Fruit fly (Drosophila melanogaster): ENCODE data around the gene lsn.

Gene lsn

DNA sequence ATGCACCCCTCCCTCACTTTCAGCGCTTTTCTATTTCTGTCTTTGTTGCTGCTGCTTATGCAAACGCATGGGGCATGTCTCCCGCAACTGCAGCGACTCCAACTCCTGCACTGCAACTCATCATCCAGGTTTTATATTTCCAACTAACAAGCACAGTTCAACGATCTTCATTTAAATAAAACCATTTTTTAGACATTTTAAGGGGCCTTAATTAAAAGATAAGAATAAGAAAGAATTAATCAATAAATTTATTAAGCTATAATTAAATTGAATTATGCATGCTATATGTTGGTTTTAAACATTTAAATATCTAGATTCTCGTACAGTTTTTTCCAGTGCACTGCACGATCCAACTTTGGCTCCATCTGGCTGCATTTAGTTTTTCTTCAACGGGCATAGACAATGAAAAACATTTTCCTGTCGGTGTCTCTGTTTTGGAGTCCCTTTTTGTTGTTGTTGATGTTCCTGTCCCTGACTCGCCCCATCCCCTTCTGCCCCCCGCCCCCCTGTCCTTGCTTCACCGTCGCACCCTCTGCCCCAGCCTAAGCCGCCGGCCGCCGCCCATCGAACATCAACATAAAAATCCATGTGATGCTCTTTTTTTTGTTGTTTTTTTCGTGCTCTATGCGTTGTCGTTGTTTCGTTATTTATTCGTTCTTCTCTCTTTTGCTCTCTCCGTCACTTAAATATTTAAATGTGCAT is 36.0 kb upstream of the lsn start (continued):
- no peak for TF ChIP-seq Fer2 (tag; optimal IDR thresholded peaks at IDR 0.05)
- TF ChIP-seq tx (GFP tag; optimal IDR thresholded peaks at IDR 0.05): no peak
- no peak for TF ChIP-seq grn (GFP tag; optimal IDR thresholded peaks at IDR 0.05)
- no peak for TF ChIP-seq crc (GFP tag; optimal IDR thresholded peaks at IDR 0.05)
- no peak; the same call in 1 of the 2 replicates for TF ChIP-seq E2f2 (GFP tag; IDR thresholded peaks at IDR 0.05)
- TF ChIP-seq CG31224 (GFP tag; IDR thresholded peaks at IDR 0.05): no peak
- peak; percentile 45; the same call in 1 of the 3 replicates for TF ChIP-seq gce (GFP tag; IDR thresholded peaks at IDR 0.05)
- TF ChIP-seq B-H2 (GFP tag; optimal IDR thresholded peaks at IDR 0.05): no peak
- TF ChIP-seq inv (GFP tag; IDR thresholded peaks at IDR 0.05; ENCODE audit: partially characterized antibody): no peak
- TF ChIP-seq Gug (GFP tag; IDR thresholded peaks at IDR 0.05): 0 out of 4 replicates have a peak, but pooled peaks have one; percentile 15
- peak; percentile 76 for TF ChIP-seq Sox100B (GFP tag; optimal IDR thresholded peaks at IDR 0.05)
- peak; percentile 55; the same call in 2 of the 3 replicates for TF ChIP-seq CG34422 (GFP tag; IDR thresholded peaks at IDR 0.05)
- no peak for TF ChIP-seq fd3F (GFP tag; optimal IDR thresholded peaks at IDR 0.05)
- TF ChIP-seq HLHmδ (GFP tag; optimal IDR thresholded peaks at IDR 0.05): no peak
- peak; percentile 52 for TF ChIP-seq CG6813 (GFP tag; optimal IDR thresholded peaks at IDR 0.05)
- peak; percentile 50 for TF ChIP-seq Usf (GFP tag; optimal IDR thresholded peaks at IDR 0.05)
- peak in 1 of 2 experiments; percentile 56 for TF ChIP-seq Hr78 (GFP tag; optimal IDR thresholded peaks at IDR 0.05)
- TF ChIP-seq CG12155 (GFP tag; optimal IDR thresholded peaks at IDR 0.05): peak; percentile 36
- no peak for TF ChIP-seq CG1832 (GFP tag; optimal IDR thresholded peaks at IDR 0.05)
- TF ChIP-seq CG1792 (GFP tag; optimal IDR thresholded peaks at IDR 0.05): no peak
- TF ChIP-seq Vsx1 (GFP tag; optimal IDR thresholded peaks at IDR 0.05): peak; percentile 32
- no peak for TF ChIP-seq schlank (tag; optimal IDR thresholded peaks at IDR 0.05)
- TF ChIP-seq da (GFP tag; optimal IDR thresholded peaks at IDR 0.05): no peak
- no peak for TF ChIP-seq Dll (GFP tag; IDR thresholded peaks at IDR 0.05; ENCODE audit: partially characterized antibody)
- TF ChIP-seq twi (tag; optimal IDR thresholded peaks at IDR 0.05): peak; percentile 86
- no peak for TF ChIP-seq HLH4C (GFP tag; IDR thresholded peaks at IDR 0.05; ENCODE audit: partially characterized antibody)
- TF ChIP-seq CG6654 (GFP tag; optimal IDR thresholded peaks at IDR 0.05): peak; percentile 46
- no peak for TF ChIP-seq usp (GFP tag; optimal IDR thresholded peaks at IDR 0.05)
- no peak for TF ChIP-seq gro (GFP tag; optimal IDR thresholded peaks at IDR 0.05)
- TF ChIP-seq bcd (GFP tag; optimal IDR thresholded peaks at IDR 0.05): peak; percentile 59
- no peak for TF ChIP-seq CG13296 (GFP tag; optimal IDR thresholded peaks at IDR 0.05)
- TF ChIP-seq ac (GFP tag; optimal IDR thresholded peaks at IDR 0.05): peak; percentile 50
- TF ChIP-seq CG1529 (GFP tag; optimal IDR thresholded peaks at IDR 0.05): peak; percentile 78
- peak; percentile 67 for TF ChIP-seq CG17359 (tag; optimal IDR thresholded peaks at IDR 0.05)
- peak; percentile 2 for TF ChIP-seq CG2116 (GFP tag; optimal IDR thresholded peaks at IDR 0.05)
- TF ChIP-seq CG3995 (GFP tag; optimal IDR thresholded peaks at IDR 0.05): no peak
- 0 out of 3 replicates have a peak, but pooled peaks have one; percentile 9 for TF ChIP-seq CG2199 (GFP tag; IDR thresholded peaks at IDR 0.05)
- TF ChIP-seq Antp (GFP tag; optimal IDR thresholded peaks at IDR 0.05): no peak
- peak; percentile 78 for TF ChIP-seq row (GFP tag; IDR thresholded peaks at IDR 0.05)
- peak; percentile 31; the same call in 1 of the 2 replicates for TF ChIP-seq wor (GFP tag; IDR thresholded peaks at IDR 0.05)
- TF ChIP-seq Dip3 (GFP tag; optimal IDR thresholded peaks at IDR 0.05): no peak
- TF ChIP-seq Spps (tag; optimal IDR thresholded peaks at IDR 0.05): peak; percentile 85
- peak; percentile 12 for TF ChIP-seq CTCF (GFP tag; optimal IDR thresholded peaks at IDR 0.05)
- TF ChIP-seq Nf-YC (tag; optimal IDR thresholded peaks at IDR 0.05): no peak
- TF ChIP-seq CG17612 (GFP tag; IDR thresholded peaks at IDR 0.05): no peak
- peak; percentile 53; the same call in 1 of the 2 replicates for TF ChIP-seq peb (GFP tag; IDR thresholded peaks at IDR 0.05)
- TF ChIP-seq CG2202 (tag; optimal IDR thresholded peaks at IDR 0.05): peak; percentile 92
- TF ChIP-seq CG3407 (GFP tag; optimal IDR thresholded peaks at IDR 0.05): peak; percentile 76
- no peak for TF ChIP-seq pb (GFP tag; optimal IDR thresholded peaks at IDR 0.05)
- no peak for TF ChIP-seq CG11456 (GFP tag; IDR thresholded peaks at IDR 0.05)
